Worm (Caenorhabditis elegans): ENCODE data around the gene kin-15.
"Not testable (repeated sequence)": the region's sequence is repeated elsewhere in the genome, so short reads cannot be mapped to it uniquely, and the experiment has no call there.

DNA sequence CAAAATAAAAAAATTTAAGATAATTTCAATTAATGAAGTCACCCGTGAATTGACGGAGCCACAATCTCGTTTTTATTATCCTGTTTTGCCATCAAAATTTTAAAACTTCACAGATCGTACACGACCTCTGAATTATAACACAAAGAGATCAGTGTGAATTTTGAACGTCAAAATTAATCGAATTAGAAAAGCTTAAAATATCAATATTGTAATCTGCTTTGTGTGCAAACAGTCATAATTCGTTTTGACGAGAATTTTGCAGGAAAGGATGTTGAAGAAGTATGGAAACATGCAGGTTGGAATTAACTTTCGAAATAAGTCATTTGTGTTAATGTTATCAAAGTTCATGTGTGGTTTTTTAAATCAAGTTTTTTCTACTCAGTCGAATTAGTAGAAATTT lies 28.4 kb upstream of the kin-15 start, which contains the start of gene chil-21:
- not testable (repeated sequence) for TF ChIP-seq snpc-4 (tag; optimal IDR thresholded peaks at IDR 0.05); xbp-1 (tag; optimal IDR thresholded peaks at IDR 0.05); fkh-8 (tag; optimal IDR thresholded peaks at IDR 0.05); pag-3 (tag; optimal IDR thresholded peaks at IDR 0.05; ENCODE audit: borderline replicate concordance, insufficient read depth)

Measured in whole organism, L1 larva.